Worm (Caenorhabditis elegans): ENCODE data around the gene sph-1.

ce11 chrIV:8099601-8100000, 33.8 kb downstream of the sph-1 start, which contains the start of gene Y42H9AR.2:
- TF ChIP-seq tbx-2 (tag; optimal IDR thresholded peaks at IDR 0.05): no peak
- no peak for TF ChIP-seq odd-2 (tag; optimal IDR thresholded peaks at IDR 0.05)
- TF ChIP-seq elt-2 (tag; optimal IDR thresholded peaks at IDR 0.05): no peak
- no peak for TF ChIP-seq fax-1 (tag; optimal IDR thresholded peaks at IDR 0.05)
- TF ChIP-seq ama-1 (optimal IDR thresholded peaks at IDR 0.05): no peak
- TF ChIP-seq fkh-6 (tag; optimal IDR thresholded peaks at IDR 0.05): no peak
- no peak for TF ChIP-seq lim-6 (tag; optimal IDR thresholded peaks at IDR 0.05)
- no peak for TF ChIP-seq nhr-11 (tag; optimal IDR thresholded peaks at IDR 0.05)
